Fruit fly (Drosophila melanogaster) whole organism, embryonic: ENCODE data around the gene RpLP1.
A peak's percentile ranks its signal among the peaks of the same experiment; 100 is the strongest.

Experiments used
- Abd-B ChIP-seq: fragments of 200-800 bp; sonication (Bioruptor generic); optimal IDR thresholded peaks from 2 replicates; lab custom pipeline; 2018; ENCODE audit warnings: missing biosample characterization, mild to moderate bottlenecking, missing genetic modification characterization, moderate library complexity
- Atf3 ChIP-seq: fragments of 200-800 bp; sonication (Bioruptor generic); optimal IDR thresholded peaks from 3 replicates; lab custom pipeline; 2016; ENCODE audit warnings: missing biosample characterization, missing genetic modification characterization
- B-H1 ChIP-seq: fragments of 200-800 bp; sonication (Bioruptor generic); IDR thresholded peaks from 3 replicates; pipeline ENCODE4 v1.3.6; 2022; ENCODE audit warnings: missing biosample characterization, missing genetic modification characterization
- Bdp1 ChIP-seq: fragments of 200-800 bp; sonication (Bioruptor generic); optimal IDR thresholded peaks from 3 replicates; lab custom pipeline; 2016; ENCODE audit warnings: missing biosample characterization, missing genetic modification characterization
- Blimp-1 ChIP-seq: fragments of 200-800 bp; sonication (Bioruptor generic); optimal IDR thresholded peaks from 3 replicates; lab custom pipeline; 2018; ENCODE audit warnings: missing biosample characterization, missing genetic modification characterization, mild to moderate bottlenecking, moderate library complexity, missing genetic modification reagents
- CG1024 ChIP-seq: fragments of 200-800 bp; sonication (Bioruptor generic); IDR thresholded peaks from 2 replicates; pipeline ENCODE4 v1.3.6; 2022; ENCODE audit warnings: missing biosample characterization, missing genetic modification characterization
- CG10321 ChIP-seq: fragments of 200-800 bp; sonication (Bioruptor generic); IDR thresholded peaks from 2 replicates; pipeline ENCODE4 v1.3.6; 2022; ENCODE audit warnings: missing biosample characterization, missing genetic modification characterization
- CG10462 ChIP-seq: fragments of 200-800 bp; sonication (Bioruptor generic); optimal IDR thresholded peaks from 2 replicates; lab custom pipeline; 2016; ENCODE audit warnings: missing biosample characterization, missing genetic modification characterization
- CG10543 ChIP-seq: fragments of 200-800 bp; sonication (Bioruptor generic); optimal IDR thresholded peaks from 3 replicates; lab custom pipeline; 2017; ENCODE audit warnings: missing biosample characterization, mild to moderate bottlenecking, missing genetic modification characterization, moderate library complexity
- CG11247 ChIP-seq: fragments of 200-800 bp; sonication (Bioruptor generic); IDR thresholded peaks from 2 replicates; pipeline ENCODE4 v1.3.6; 2022; ENCODE audit warnings: missing biosample characterization, missing genetic modification characterization
- CG11504 ChIP-seq: fragments of 200-800 bp; sonication (Bioruptor generic); optimal IDR thresholded peaks from 3 replicates; lab custom pipeline; 2019; ENCODE audit warnings: missing biosample characterization, mild to moderate bottlenecking, missing genetic modification characterization, moderate library complexity
- CG12236 ChIP-seq: fragments of 200-800 bp; sonication (Bioruptor generic); optimal IDR thresholded peaks from 2 replicates; lab custom pipeline; 2016; ENCODE audit warnings: missing biosample characterization, missing genetic modification characterization
- CG1233 ChIP-seq: fragments of 200-800 bp; sonication (Bioruptor generic); optimal IDR thresholded peaks from 4 replicates; lab custom pipeline; 2018; ENCODE audit warnings: missing biosample characterization, mild to moderate bottlenecking, missing genetic modification characterization
- CG12391 ChIP-seq: fragments of 200-800 bp; sonication (Bioruptor generic); optimal IDR thresholded peaks from 3 replicates; lab custom pipeline; 2018; ENCODE audit warnings: missing biosample characterization, mild to moderate bottlenecking, missing genetic modification characterization, moderate library complexity
- CG13296 ChIP-seq: fragments of 200-800 bp; sonication (Bioruptor generic); optimal IDR thresholded peaks from 3 replicates; lab custom pipeline; 2018; ENCODE audit warnings: missing biosample characterization, mild to moderate bottlenecking, missing genetic modification characterization
- CG14710 ChIP-seq: fragments of 200-800 bp; sonication (Bioruptor generic); optimal IDR thresholded peaks from 3 replicates; lab custom pipeline; 2019; ENCODE audit warnings: missing biosample characterization, mild to moderate bottlenecking, missing genetic modification characterization, moderate library complexity
- CG15011 ChIP-seq: fragments of 200-800 bp; sonication (Bioruptor generic); optimal IDR thresholded peaks from 3 replicates; lab custom pipeline; 2018; ENCODE audit warnings: missing biosample characterization, mild to moderate bottlenecking, missing genetic modification characterization
- CG15601 ChIP-seq: fragments of 200-800 bp; sonication (Bioruptor generic); optimal IDR thresholded peaks from 3 replicates; lab custom pipeline; 2019; ENCODE audit warnings: missing biosample characterization, mild to moderate bottlenecking, missing genetic modification characterization, moderate library complexity
- CG17328 ChIP-seq: fragments of 200-800 bp; sonication (Bioruptor generic); IDR thresholded peaks from 2 replicates; pipeline ENCODE4 v1.3.6; 2022; ENCODE audit warnings: missing biosample characterization, missing genetic modification characterization
- CG17802 ChIP-seq: fragments of 200-800 bp; sonication (Bioruptor generic); optimal IDR thresholded peaks from 2 replicates; lab custom pipeline; 2018; ENCODE audit warnings: missing biosample characterization, mild to moderate bottlenecking, missing genetic modification characterization, moderate library complexity
- CG1792 ChIP-seq: fragments of 200-800 bp; sonication (Bioruptor generic); optimal IDR thresholded peaks from 2 replicates; lab custom pipeline; 2016; ENCODE audit warnings: missing biosample characterization, missing genetic modification characterization
- CG2678 ChIP-seq: fragments of 200-800 bp; sonication (Bioruptor generic); optimal IDR thresholded peaks from 3 replicates; lab custom pipeline; 2019; ENCODE audit warnings: missing biosample characterization, mild to moderate bottlenecking, missing genetic modification characterization, moderate library complexity
- CG33557 ChIP-seq: fragments of 200-800 bp; sonication (Bioruptor generic); optimal IDR thresholded peaks from 2 replicates; lab custom pipeline; 2019; ENCODE audit warnings: missing biosample characterization, mild to moderate bottlenecking, missing genetic modification characterization, moderate library complexity
- CG3726 ChIP-seq: fragments of 200-800 bp; sonication (Bioruptor generic); IDR thresholded peaks from 3 replicates; pipeline ENCODE4, ENCODE4 v1.3.6; 2022; ENCODE audit warnings: missing biosample characterization, missing genetic modification characterization
- CG7372 ChIP-seq: fragments of 200-800 bp; sonication (Bioruptor generic); IDR thresholded peaks from 2 replicates; pipeline ENCODE4 v1.3.6; 2022; ENCODE audit warnings: missing biosample characterization, missing genetic modification characterization
- CG7987 ChIP-seq: fragments of 200-800 bp; sonication (Bioruptor generic); optimal IDR thresholded peaks from 2 replicates; lab custom pipeline; 2018; ENCODE audit warnings: missing biosample characterization, mild to moderate bottlenecking, missing genetic modification characterization, moderate library complexity
- CG9215 ChIP-seq: fragments of 200-800 bp; sonication (Bioruptor generic); IDR thresholded peaks from 2 replicates; pipeline ENCODE4 v1.3.6; 2022; ENCODE audit warnings: missing biosample characterization, missing genetic modification characterization
- CG9876 ChIP-seq: fragments of 200-800 bp; sonication (Bioruptor generic); optimal IDR thresholded peaks from 2 replicates; lab custom pipeline; 2016; ENCODE audit warnings: missing biosample characterization, missing genetic modification characterization
- Dref ChIP-seq: fragments of 200-800 bp; sonication (Bioruptor generic); IDR thresholded peaks from 2 replicates; pipeline ENCODE4 v1.3.6; 2022; ENCODE audit warnings: missing biosample characterization, missing genetic modification characterization
- Hey ChIP-seq: fragments of 200-800 bp; sonication (Bioruptor generic); optimal IDR thresholded peaks from 3 replicates; lab custom pipeline; 2018; ENCODE audit warnings: missing biosample characterization, mild to moderate bottlenecking, missing genetic modification characterization
- Hr39 ChIP-seq: fragments of >200 bp; optimal IDR thresholded peaks from 2 replicates; lab custom pipeline; 2017
- Nf-YA ChIP-seq: fragments of 200-800 bp; sonication (Bioruptor generic); IDR thresholded peaks from 2 replicates; pipeline ENCODE4 v1.3.6; 2022; ENCODE audit warnings: missing biosample characterization, missing genetic modification characterization
- Oli ChIP-seq: fragments of 200-800 bp; sonication (Bioruptor generic); optimal IDR thresholded peaks from 2 replicates; lab custom pipeline; 2018; ENCODE audit warnings: missing biosample characterization, mild to moderate bottlenecking, missing genetic modification characterization, moderate library complexity
- Sin3A ChIP-seq: fragments of >200 bp; optimal IDR thresholded peaks from 2 replicates; lab custom pipeline; 2018
- al ChIP-seq: fragments of 200-800 bp; sonication (Bioruptor generic); IDR thresholded peaks from 2 replicates; pipeline ENCODE4 v1.3.6; 2022; ENCODE audit warnings: missing biosample characterization, missing genetic modification characterization
- amos ChIP-seq: fragments of 200-800 bp; sonication (Bioruptor generic); IDR thresholded peaks from 2 replicates; pipeline ENCODE4 v1.3.6; 2022; ENCODE audit warnings: missing biosample characterization, missing genetic modification characterization; ENCODE audit not compliant: partially characterized antibody
- bowl ChIP-seq: fragments of 200-800 bp; sonication (Bioruptor generic); IDR thresholded peaks from 2 replicates; pipeline ENCODE4 v1.3.6; 2022; ENCODE audit warnings: missing biosample characterization, missing genetic modification characterization
- br ChIP-seq: fragments of >200 bp; optimal IDR thresholded peaks from 2 replicates; lab custom pipeline; 2017
- chinmo ChIP-seq: fragments of 200-800 bp; sonication (Bioruptor generic); IDR thresholded peaks from 4 replicates; pipeline ENCODE4 v1.3.6; 2022; ENCODE audit warnings: missing biosample characterization, missing genetic modification characterization; ENCODE audit not compliant: partially characterized antibody
- da ChIP-seq: fragments of 200-800 bp; sonication (Bioruptor generic); optimal IDR thresholded peaks from 2 replicates; lab custom pipeline; 2016; ENCODE audit warnings: missing biosample characterization, missing genetic modification characterization
- dpn ChIP-seq, 2 experiments: fragments of 200-800 bp; sonication (Bioruptor generic); optimal IDR thresholded peaks; 3 replicates each; lab custom pipeline; 2016; ENCODE audit warnings: missing biosample characterization in 2 of 2, missing genetic modification characterization in 2 of 2
- jigr1 ChIP-seq: fragments of 200-800 bp; sonication (Bioruptor generic); IDR thresholded peaks from 3 replicates; pipeline ENCODE4 v1.3.6; 2022; ENCODE audit warnings: missing biosample characterization, missing genetic modification characterization
- lbe ChIP-seq: fragments of 200-800 bp; sonication (Bioruptor generic); optimal IDR thresholded peaks from 2 replicates; lab custom pipeline; 2016; ENCODE audit warnings: missing biosample characterization, mild to moderate bottlenecking, missing genetic modification characterization
- nau ChIP-seq: fragments of 200-800 bp; sonication (Bioruptor generic); optimal IDR thresholded peaks from 3 replicates; lab custom pipeline; 2017; ENCODE audit warnings: missing biosample characterization, mild to moderate bottlenecking, missing genetic modification characterization, missing genetic modification reagents
- nom ChIP-seq: fragments of 200-800 bp; sonication (Bioruptor generic); optimal IDR thresholded peaks from 2 replicates; lab custom pipeline; 2017; ENCODE audit warnings: missing biosample characterization, missing genetic modification characterization, mild to moderate bottlenecking, moderate library complexity, missing genetic modification reagents
- oc ChIP-seq: fragments of 200-800 bp; sonication (Bioruptor generic); optimal IDR thresholded peaks from 2 replicates; lab custom pipeline; 2018; ENCODE audit warnings: missing biosample characterization, mild to moderate bottlenecking, missing genetic modification characterization, moderate library complexity
- phol ChIP-seq: fragments of 200-800 bp; sonication (Bioruptor generic); optimal IDR thresholded peaks from 3 replicates; lab custom pipeline; 2018; ENCODE audit warnings: missing biosample characterization, mild to moderate bottlenecking, missing genetic modification characterization, moderate library complexity
- repo ChIP-seq: fragments of 200-800 bp; sonication (Bioruptor generic); optimal IDR thresholded peaks from 2 replicates; lab custom pipeline; 2016; ENCODE audit warnings: missing biosample characterization, missing genetic modification characterization
- scrt ChIP-seq: fragments of 200-800 bp; sonication (Bioruptor generic); optimal IDR thresholded peaks from 2 replicates; lab custom pipeline; 2018; ENCODE audit warnings: missing biosample characterization, mild to moderate bottlenecking, missing genetic modification characterization, moderate library complexity
- slou ChIP-seq: fragments of 200-800 bp; sonication (Bioruptor generic); optimal IDR thresholded peaks from 3 replicates; lab custom pipeline; 2016; ENCODE audit warnings: missing biosample characterization, missing genetic modification characterization

The RpLP1 gene

DNA sequence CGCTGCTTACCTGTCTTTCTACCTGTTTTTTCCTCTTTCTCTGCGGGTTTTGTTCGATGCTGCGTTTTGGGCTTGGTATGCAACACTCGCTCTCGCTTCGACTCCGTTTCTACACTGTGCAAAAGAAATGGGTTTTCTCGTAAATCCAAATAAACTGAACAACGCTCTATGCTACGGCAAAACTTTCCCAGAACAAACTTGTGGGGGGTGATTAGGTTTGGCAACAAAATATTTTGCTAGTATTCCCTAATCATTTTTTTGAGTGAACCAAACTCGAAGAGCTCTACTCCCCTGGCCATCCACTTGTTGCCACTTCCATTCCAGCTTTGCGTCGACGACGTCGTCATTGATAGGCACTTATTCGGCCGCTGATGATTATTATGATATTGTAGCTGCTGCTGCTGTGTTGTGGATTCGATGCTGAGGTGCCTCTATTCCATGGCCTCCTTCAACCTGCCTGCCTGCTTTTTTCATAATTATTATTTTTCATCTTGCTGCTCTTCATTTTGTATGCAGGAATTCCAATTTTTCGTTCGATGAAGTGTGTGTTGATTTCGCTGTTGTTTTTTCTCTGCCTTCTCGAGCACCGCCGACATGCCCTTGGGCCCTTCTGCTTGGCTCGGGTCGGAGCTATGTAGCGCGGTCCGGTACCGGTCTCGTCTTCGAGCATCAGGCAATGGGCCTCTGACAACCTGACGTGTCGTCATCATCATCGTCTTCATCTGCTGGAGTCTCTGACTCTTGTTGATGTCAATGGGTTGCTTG is 22.4 kb downstream of the RpLP1 start (continued):
- TF ChIP-seq scrt (GFP tag; lab: Kevin White, UChicago) (no peak), al (GFP tag; lab: Robert Waterston, UW) (no peak), CG7372 (peak; percentile 42; the same call in 1 of the 2 replicates), Nf-YA (GFP tag; lab: Robert Waterston, UW) (peak; percentile 71), Atf3 (GFP tag; lab: Kevin White, UChicago) (peak; percentile 84), CG17802 (peak; percentile 72), phol (tag; lab: Kevin White, UChicago) (peak; percentile 88), B-H1 (GFP tag; lab: Robert Waterston, UW) (peak; percentile 64; the same call in 2 of the 3 replicates), slou (GFP tag; lab: Kevin White, UChicago) (peak; percentile 2), CG10462 (GFP tag; lab: Kevin White, UChicago) (peak; percentile 71), CG15011 (GFP tag; lab: Kevin White, UChicago) (peak; percentile 11), chinmo (peak; percentile 82; the same call in 2 of the 4 replicates), Bdp1 (GFP tag; lab: Kevin White, UChicago) (peak; percentile 67), Hey (tag; lab: Kevin White, UChicago) (no peak), dpn (GFP tag; optimal IDR thresholded peaks at IDR 0.05; lab: Kevin White, UChicago) (peak; percentile 74 to 84), CG10321 (no peak; the same call in 1 of the 2 replicates), repo (GFP tag; lab: Kevin White, UChicago) (peak; percentile 73), CG1233 (GFP tag; lab: Kevin White, UChicago) (peak; percentile 69), CG33557 (GFP tag; lab: Kevin White, UChicago) (peak; percentile 59), CG14710 (peak; percentile 85), CG17328 (GFP tag; lab: Robert Waterston, UW) (peak; percentile 94), jigr1 (peak; percentile 64; the same call in 1 of the 3 replicates), CG12391 (tag; lab: Kevin White, UChicago) (peak; percentile 87), oc (tag; lab: Kevin White, UChicago) (peak; percentile 85), br (lab: Kevin White, UChicago) (no peak), Abd-B (GFP tag; lab: Kevin White, UChicago) (no peak), CG15601 (peak; percentile 83), CG13296 (GFP tag; lab: Kevin White, UChicago) (no peak), Oli (tag; lab: Kevin White, UChicago) (peak; percentile 84), CG9876 (GFP tag; lab: Kevin White, UChicago) (peak; percentile 71), Sin3A (lab: Kevin White, UChicago) (no peak), amos (no peak), Blimp-1 (GFP tag; lab: Kevin White, UChicago) (peak; percentile 84), da (no peak), CG3726 (GFP tag; lab: Robert Waterston, UW) (peak; percentile 75; the same call in 2 of the 3 replicates), nom (GFP tag; lab: Kevin White, UChicago) (peak; percentile 91), Hr39 (lab: Kevin White, UChicago) (no peak), CG11247 (no peak), CG11504 (no peak), CG2678 (tag; lab: Kevin White, UChicago) (no peak), CG1792 (GFP tag; lab: Kevin White, UChicago) (peak; percentile 46), nau (no peak), Dref (GFP tag; lab: Robert Waterston, UW) (0 out of 2 replicates have a peak, but pooled peaks have one; percentile 23), CG7987 (GFP tag; lab: Kevin White, UChicago) (peak; percentile 25), CG1024 (peak; percentile 84), lbe (peak; percentile 92), CG10543 (GFP tag; lab: Kevin White, UChicago) (peak; percentile 69), bowl (peak; percentile 75), CG12236 (GFP tag; lab: Kevin White, UChicago) (peak; percentile 91), CG9215 (GFP tag; lab: Robert Waterston, UW) (peak; percentile 27; the same call in 1 of the 2 replicates)
